Fruit fly (Drosophila melanogaster) whole organism, prepupa: ENCODE measurements around the gene CG12883.

Source experiments
- Blimp-1 ChIP-seq: fragments of 200-800 bp; sonication (Bioruptor generic); optimal IDR thresholded peaks from 3 replicates; lab custom pipeline; 2017; ENCODE audit warnings: missing biosample characterization, missing genetic modification characterization, mild to moderate bottlenecking, moderate library complexity, missing genetic modification reagents
- CG10669 ChIP-seq: fragments of 200-800 bp; sonication (Bioruptor generic); optimal IDR thresholded peaks from 3 replicates; lab custom pipeline; 2018; ENCODE audit warnings: missing biosample characterization, mild to moderate bottlenecking, missing genetic modification characterization, moderate library complexity
- CG11762 ChIP-seq: fragments of 200-800 bp; sonication (Bioruptor generic); optimal IDR thresholded peaks from 3 replicates; lab custom pipeline; 2016; ENCODE audit warnings: missing biosample characterization, missing genetic modification characterization; ENCODE audit not compliant: insufficient read depth
- CG1621 ChIP-seq: fragments of 200-800 bp; sonication (Bioruptor generic); optimal IDR thresholded peaks from 3 replicates; lab custom pipeline; 2018; ENCODE audit warnings: missing biosample characterization, mild to moderate bottlenecking, missing genetic modification characterization
- CG32006 ChIP-seq: fragments of 200-800 bp; sonication (Bioruptor generic); optimal IDR thresholded peaks from 3 replicates; lab custom pipeline; 2017; ENCODE audit warnings: missing biosample characterization, mild to moderate bottlenecking, missing genetic modification characterization
- CG3919 ChIP-seq: fragments of 200-800 bp; sonication (Bioruptor generic); optimal IDR thresholded peaks from 3 replicates; lab custom pipeline; 2016; ENCODE audit warnings: missing biosample characterization, missing genetic modification characterization
- CG6808 ChIP-seq: fragments of 200-800 bp; sonication (Bioruptor generic); optimal IDR thresholded peaks from 3 replicates; lab custom pipeline; 2017; ENCODE audit warnings: missing biosample characterization, missing genetic modification characterization, mild to moderate bottlenecking, moderate library complexity, missing genetic modification reagents
- CG6854 ChIP-seq: fragments of 200-800 bp; sonication (Bioruptor generic); optimal IDR thresholded peaks from 2 replicates; lab custom pipeline; 2017; ENCODE audit warnings: missing biosample characterization, mild to moderate bottlenecking, missing genetic modification characterization
- CG7368 ChIP-seq: fragments of 200-800 bp; sonication (Bioruptor generic); optimal IDR thresholded peaks from 3 replicates; lab custom pipeline; 2016; ENCODE audit warnings: missing biosample characterization, missing genetic modification characterization
- CG8119 ChIP-seq: fragments of 200-800 bp; sonication (Bioruptor generic); IDR thresholded peaks from 3 replicates; pipeline ENCODE4 v1.3.6; 2022; ENCODE audit warnings: missing biosample characterization, missing genetic modification characterization
- CG8632 ChIP-seq: fragments of 200-800 bp; sonication (Bioruptor generic); optimal IDR thresholded peaks from 3 replicates; lab custom pipeline; 2016; ENCODE audit warnings: missing biosample characterization, missing genetic modification characterization
- Eip78C ChIP-seq: fragments of 200-800 bp; sonication (Bioruptor generic); peaks from one replicate; lab custom pipeline; 2016; ENCODE audit warnings: missing biosample characterization, missing genetic modification characterization
- Eip93F ChIP-seq: fragments of 200-800 bp; sonication (Bioruptor generic); optimal IDR thresholded peaks from 2 replicates; lab custom pipeline; 2016; ENCODE audit warnings: missing biosample characterization, mild to moderate bottlenecking, missing genetic modification characterization
- Ets21C ChIP-seq: fragments of 200-800 bp; sonication (Bioruptor generic); optimal IDR thresholded peaks from 3 replicates; lab custom pipeline; 2016; ENCODE audit warnings: missing biosample characterization, missing genetic modification characterization
- Ets96B ChIP-seq: fragments of 200-800 bp; optimal IDR thresholded peaks from 2 replicates; lab custom pipeline; 2019; ENCODE audit warnings: missing biosample characterization, mild to moderate bottlenecking, missing genetic modification characterization, moderate library complexity
- Hr38 ChIP-seq: sonication (Bioruptor generic); optimal IDR thresholded peaks from 2 replicates; lab custom pipeline; 2016; ENCODE audit warnings: missing biosample characterization, missing genetic modification characterization
- Hr4 ChIP-seq: fragments of 200-800 bp; sonication (Bioruptor generic); optimal IDR thresholded peaks from 3 replicates; lab custom pipeline; 2016; ENCODE audit warnings: missing biosample characterization, missing genetic modification characterization
- Lpt ChIP-seq: fragments of 200-800 bp; sonication (Bioruptor generic); optimal IDR thresholded peaks from 3 replicates; lab custom pipeline; 2016; ENCODE audit warnings: missing biosample characterization, missing genetic modification characterization
- Smox ChIP-seq: fragments of 200-800 bp; sonication (Bioruptor generic); optimal IDR thresholded peaks from 3 replicates; lab custom pipeline; 2016; ENCODE audit warnings: missing biosample characterization, missing genetic modification characterization
- Sox102F ChIP-seq: fragments of 200-800 bp; sonication (Bioruptor generic); optimal IDR thresholded peaks from 2 replicates; lab custom pipeline; 2016; ENCODE audit warnings: missing biosample characterization, mild to moderate bottlenecking, missing genetic modification characterization
- Sox15 ChIP-seq: fragments of 200-800 bp; sonication (Bioruptor generic); optimal IDR thresholded peaks from 3 replicates; lab custom pipeline; 2016; ENCODE audit warnings: missing biosample characterization, missing genetic modification characterization
- dsx ChIP-seq: fragments of 200-800 bp; optimal IDR thresholded peaks from 3 replicates; lab custom pipeline; 2019; ENCODE audit warnings: missing biosample characterization, mild to moderate bottlenecking, missing genetic modification characterization, moderate library complexity; ENCODE audit not compliant: poor library complexity, severe bottlenecking
- eg ChIP-seq: fragments of 200-800 bp; sonication (Bioruptor generic); IDR thresholded peaks from 3 replicates; pipeline ENCODE4 v1.3.6; 2022; ENCODE audit warnings: missing biosample characterization, missing genetic modification characterization
- fd85E ChIP-seq: fragments of 200-800 bp; sonication (Bioruptor generic); optimal IDR thresholded peaks from 3 replicates; lab custom pipeline; 2016; ENCODE audit warnings: missing biosample characterization, missing genetic modification characterization
- fkh ChIP-seq: fragments of 200-800 bp; sonication (Bioruptor generic); optimal IDR thresholded peaks from 3 replicates; lab custom pipeline; 2017; ENCODE audit warnings: missing biosample characterization, mild to moderate bottlenecking, missing genetic modification characterization, moderate library complexity
- spab ChIP-seq: fragments of 200-800 bp; sonication (Bioruptor generic); optimal IDR thresholded peaks from 2 replicates; lab custom pipeline; 2017; ENCODE audit warnings: missing biosample characterization, mild to moderate bottlenecking, missing genetic modification characterization, missing genetic modification reagents
- ss ChIP-seq, 2 experiments: fragments of 200-800 bp; sonication (Bioruptor generic); optimal IDR thresholded peaks; 2 replicates in 1 of 2; 3 replicates in 1 of 2; lab custom pipeline; 2017 to 2018; ENCODE audit warnings: mild to moderate bottlenecking in 2 of 2, missing biosample characterization in 2 of 2, missing genetic modification characterization in 2 of 2, moderate library complexity in 1 of 2
- svp ChIP-seq: fragments of 200-800 bp; sonication (Bioruptor generic); peaks from one replicate; lab custom pipeline; 2016; ENCODE audit warnings: missing biosample characterization, missing genetic modification characterization
- vri ChIP-seq: fragments of 200-800 bp; sonication (Bioruptor generic); optimal IDR thresholded peaks from 3 replicates; lab custom pipeline; 2016; ENCODE audit warnings: missing biosample characterization, mild to moderate bottlenecking, missing genetic modification characterization

The CG12883 gene

dm6 chr3R:27685539-27686012, 6.5 kb downstream of the CG12883 start, which contains the start of gene CG12880 (continued):
- TF ChIP-seq CG6808 (peak; percentile 61), CG32006 (GFP tag; lab: Kevin White, UChicago) (peak; percentile 69), Sox15 (GFP tag; lab: Kevin White, UChicago) (no peak), CG8119 (no peak), ss (GFP tag; optimal IDR thresholded peaks at IDR 0.05; lab: Kevin White, UChicago) (peak in 1 of 2 experiments; percentile 48), Smox (GFP tag; lab: Kevin White, UChicago) (peak; percentile 28), CG8632 (GFP tag; lab: Kevin White, UChicago) (no peak)
- TF ChIP-seq, all 60 proteins: peak for 33

DNA sequence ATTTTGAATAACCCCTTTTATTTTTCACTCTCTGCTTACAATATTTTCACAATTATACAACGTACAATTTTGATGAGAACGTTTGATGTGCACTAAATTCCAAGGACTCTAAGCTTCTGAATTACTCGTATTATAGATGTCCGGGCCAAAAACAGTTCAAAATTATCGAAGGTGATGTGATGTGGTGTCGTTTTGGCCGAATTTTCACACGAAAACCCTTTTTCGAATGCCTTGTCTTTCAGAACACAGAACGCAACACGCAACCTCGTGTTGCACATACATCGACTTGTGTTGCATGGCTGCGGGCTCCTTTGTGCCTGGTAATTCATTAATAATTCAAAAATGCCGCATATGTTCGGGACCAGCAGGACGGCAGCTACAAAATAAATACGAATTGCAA, 8.9 kb downstream of the CG12883 start, which contains the start of gene CG31055:
Gene CG31055 (minus strand): TSS at position 101 of the 400 bp plus-strand sequence.
- TF ChIP-seq ss (GFP tag; optimal IDR thresholded peaks at IDR 0.05; lab: Kevin White, UChicago) (peak in 1 of 2 experiments; percentile 69), CG3919 (GFP tag; lab: Kevin White, UChicago) (no peak), spab (GFP tag; lab: Kevin White, UChicago) (no peak)

dm6 chr3R:27692645-27693307, 13.7 kb downstream of the CG12883 start:
- TF ChIP-seq Sox102F (GFP tag; lab: Kevin White, UChicago) (peak; percentile 25), CG10669 (GFP tag; lab: Kevin White, UChicago) (no peak), Ets21C (GFP tag; lab: Kevin White, UChicago) (no peak), svp (peak; percentile 52), ss (GFP tag; optimal IDR thresholded peaks at IDR 0.05; lab: Kevin White, UChicago) (peak in 1 of 2 experiments; percentile 75), CG7368 (GFP tag; lab: Kevin White, UChicago) (no peak), Ets96B (tag; lab: Kevin White, UChicago) (no peak), Blimp-1 (GFP tag; lab: Kevin White, UChicago) (no peak), Eip93F (no peak), CG8119 (no peak), CG11762 (no peak), Hr38 (GFP tag; lab: Kevin White, UChicago) (no peak), dsx (GFP tag; lab: Kevin White, UChicago) (no peak), vri (peak; percentile 62), CG6854 (GFP tag; lab: Kevin White, UChicago) (no peak), Eip78C (GFP tag; lab: Kevin White, UChicago) (peak; percentile 55), CG6808 (no peak), spab (GFP tag; lab: Kevin White, UChicago) (no peak)

dm6 chr3R:27694018-27694417, 14.9 kb downstream of the CG12883 start, which contains the start of gene CG43319:
CG43319 (plus strand) TSS chr3R:27694318.
- TF ChIP-seq CG11762, result no peak
- TF ChIP-seq Eip78C (GFP tag; lab: Kevin White, UChicago), result peak; percentile 32
- TF ChIP-seq eg (GFP tag; lab: Robert Waterston, UW), result no peak

- TF ChIP-seq Ets96B (tag; lab: Kevin White, UChicago), result no peak
- no peak for TF ChIP-seq Hr4
- TF ChIP-seq fd85E, result no peak
Measured at dm6 chr3R:27694583-27694982, 15.5 kb downstream of the CG12883 start, which contains the start of gene Acp98AB. Acp98AB (plus strand) TSS chr3R:27694883.

DNA sequence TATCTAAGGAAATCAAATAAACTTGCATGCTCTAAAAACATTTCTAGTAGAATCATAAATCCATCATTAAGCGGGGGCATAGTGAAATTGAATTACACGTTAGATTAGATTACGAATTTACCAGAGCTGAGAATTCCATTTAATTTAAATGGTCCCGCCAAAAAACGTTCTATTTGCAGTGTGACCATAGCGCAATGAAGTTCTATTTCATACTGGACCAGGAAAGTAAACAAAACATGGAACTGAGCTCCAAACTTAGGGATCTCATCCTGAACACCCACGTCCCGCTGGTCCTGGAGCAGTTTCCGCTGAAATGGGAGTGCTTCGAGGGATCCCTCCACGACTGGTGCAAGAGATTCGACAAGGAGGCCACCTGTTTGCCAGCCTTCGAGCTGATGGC, 15.9 kb downstream of the CG12883 start, which contains the start of gene HSPBAP1:
Gene HSPBAP1 (plus strand): TSS at position 217 of the 400 bp plus-strand sequence.
- no peak for TF ChIP-seq Sox15 (GFP tag; lab: Kevin White, UChicago)
- no peak for TF ChIP-seq Lpt (GFP tag; lab: Kevin White, UChicago)
- peak; percentile 19 for TF ChIP-seq CG1621 (tag; lab: Kevin White, UChicago)
- TF ChIP-seq fkh (GFP tag; lab: Kevin White, UChicago), result peak; percentile 84
